Worm (Caenorhabditis elegans) whole organism, late embryonic: ENCODE results near the gene nas-22.

ENCODE experiments used
- ama-1 ChIP-seq: fragments of 150-350 bp; optimal IDR thresholded peaks from 2 replicates; lab custom pipeline; 2014
- ceh-14 ChIP-seq: sonication (generic microtip); optimal IDR thresholded peaks from 2 replicates; lab custom pipeline; 2016; ENCODE audit warnings: missing genotype, missing genetic modification characterization, missing compliant biosample characterization
- ceh-18 ChIP-seq: sonication (generic microtip); optimal IDR thresholded peaks from 2 replicates; lab custom pipeline; 2016; ENCODE audit warnings: missing genetic modification characterization, missing compliant biosample characterization
- ceh-48 ChIP-seq: sonication (generic microtip); optimal IDR thresholded peaks from 2 replicates; lab custom pipeline; 2016; ENCODE audit warnings: missing genetic modification characterization, inconsistent platforms, missing compliant biosample characterization
- elt-4 ChIP-seq: sonication (generic microtip); optimal IDR thresholded peaks from 2 replicates; lab custom pipeline; 2016; ENCODE audit warnings: missing genetic modification characterization, missing compliant biosample characterization
- nhr-11 ChIP-seq: fragments of 150-350 bp; optimal IDR thresholded peaks from 2 replicates; lab custom pipeline; 2014; ENCODE audit warnings: missing biosample characterization, missing genetic modification characterization
- pat-9 ChIP-seq: fragments of 200-800 bp; sonication (Bioruptor generic); optimal IDR thresholded peaks from 2 replicates; lab custom pipeline; 2018; ENCODE audit warnings: mild to moderate bottlenecking, missing genetic modification characterization, moderate library complexity, missing compliant biosample characterization
- unc-42 ChIP-seq: sonication (generic microtip); optimal IDR thresholded peaks from 2 replicates; lab custom pipeline; 2016; ENCODE audit warnings: missing genotype, missing genetic modification characterization, missing compliant biosample characterization

DNA sequence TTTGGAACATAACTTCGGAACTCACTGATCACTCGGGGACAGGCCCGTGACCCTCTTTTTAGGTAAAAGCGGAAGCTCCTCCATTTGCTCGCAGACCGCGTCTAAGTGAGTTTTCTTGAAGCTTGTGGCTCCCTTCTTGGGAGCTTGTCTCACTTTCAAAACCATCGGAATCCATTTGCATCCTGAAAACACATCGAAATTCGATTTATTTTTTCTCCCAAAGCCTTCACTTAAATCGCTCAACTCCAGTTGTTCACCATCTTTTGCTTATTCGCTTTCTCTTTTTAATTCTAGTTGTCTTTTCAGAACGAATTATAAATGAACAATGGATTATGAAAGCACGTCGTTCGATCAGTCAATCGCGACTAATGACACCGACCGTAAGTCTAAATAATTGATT, 15.2 kb upstream of the nas-22 start, which contains the start of gene T11F9.1:
- no peak for TF ChIP-seq elt-4 (tag; lab: Kevin White, UChicago)
- TF ChIP-seq ama-1 (lab: Kevin White, UChicago) = no peak
- no peak for TF ChIP-seq unc-42 (tag; lab: Kevin White, UChicago)
- no peak for TF ChIP-seq ceh-48 (tag; lab: Kevin White, UChicago)
- no peak for TF ChIP-seq ceh-18 (tag; lab: Kevin White, UChicago)
- no peak for TF ChIP-seq nhr-11 (tag; lab: Kevin White, UChicago)
- no peak for TF ChIP-seq ceh-14 (tag; lab: Kevin White, UChicago)
- TF ChIP-seq pat-9 = no peak
